Fruit fly (Drosophila melanogaster) whole organism, embryonic: Measurements from ENCODE around the gene peng.
A peak's percentile ranks its signal among the peaks of the same experiment; 100 is the strongest.

ENCODE experiments used
- CG11085 ChIP-seq: fragments of 200-800 bp; sonication (Bioruptor generic); IDR thresholded peaks from 2 replicates; pipeline ENCODE4 v1.3.6; 2022; ENCODE audit warnings: missing biosample characterization, missing genetic modification characterization
- CG11247 ChIP-seq: fragments of 200-800 bp; sonication (Bioruptor generic); IDR thresholded peaks from 2 replicates; pipeline ENCODE4 v1.3.6; 2022; ENCODE audit warnings: missing biosample characterization, missing genetic modification characterization
- CG12155 ChIP-seq: fragments of 200-800 bp; sonication (Bioruptor generic); optimal IDR thresholded peaks from 3 replicates; lab custom pipeline; 2016; ENCODE audit warnings: missing biosample characterization, missing genetic modification characterization
- CG12219 ChIP-seq: fragments of 200-800 bp; sonication (Bioruptor generic); optimal IDR thresholded peaks from 3 replicates; lab custom pipeline; 2018; ENCODE audit warnings: missing biosample characterization, mild to moderate bottlenecking, missing genetic modification characterization
- CG12299 ChIP-seq: fragments of 200-800 bp; sonication (Bioruptor generic); optimal IDR thresholded peaks from 2 replicates; lab custom pipeline; 2018; ENCODE audit warnings: missing biosample characterization, mild to moderate bottlenecking, missing genetic modification characterization
- CG12744 ChIP-seq: fragments of 200-800 bp; sonication (Bioruptor generic); optimal IDR thresholded peaks from 2 replicates; lab custom pipeline; 2016; ENCODE audit warnings: missing biosample characterization, missing genetic modification characterization
- CG12942 ChIP-seq: fragments of 200-800 bp; sonication (Bioruptor generic); optimal IDR thresholded peaks from 3 replicates; lab custom pipeline; 2016; ENCODE audit warnings: missing biosample characterization, missing genetic modification characterization
- CG14050 ChIP-seq: fragments of 200-800 bp; sonication (Bioruptor generic); IDR thresholded peaks from 3 replicates; pipeline ENCODE4 v1.3.6; 2022; ENCODE audit warnings: missing biosample characterization, missing genetic modification characterization
- CG14441 ChIP-seq: fragments of 200-800 bp; sonication (Bioruptor generic); IDR thresholded peaks from 2 replicates; pipeline ENCODE4 v1.3.6; 2022; ENCODE audit warnings: missing biosample characterization, missing genetic modification characterization
- CG14860 ChIP-seq: fragments of 200-800 bp; sonication (Bioruptor generic); IDR thresholded peaks from 3 replicates; pipeline ENCODE4 v1.3.6; 2022; ENCODE audit warnings: missing biosample characterization, missing genetic modification characterization; ENCODE audit not compliant: partially characterized antibody
- CG1529 ChIP-seq: fragments of 200-800 bp; sonication (Bioruptor generic); optimal IDR thresholded peaks from 3 replicates; lab custom pipeline; 2018; ENCODE audit warnings: missing biosample characterization, missing genetic modification characterization
- CG16779 ChIP-seq: fragments of 200-800 bp; sonication (Bioruptor generic); IDR thresholded peaks from 2 replicates; pipeline ENCODE4 v1.3.6; 2022; ENCODE audit warnings: missing biosample characterization, missing genetic modification characterization
- CG17829 ChIP-seq: fragments of 200-800 bp; optimal IDR thresholded peaks from 2 replicates; lab custom pipeline; 2019; ENCODE audit warnings: missing biosample characterization, mild to moderate bottlenecking, missing genetic modification characterization, moderate library complexity
- CG18262 ChIP-seq: fragments of 200-800 bp; optimal IDR thresholded peaks from 3 replicates; lab custom pipeline; 2019; ENCODE audit warnings: missing biosample characterization, mild to moderate bottlenecking, missing genetic modification characterization, moderate library complexity
- CG34224 ChIP-seq: fragments of 200-800 bp; sonication (Bioruptor generic); IDR thresholded peaks from 3 replicates; pipeline ENCODE4 v1.3.6; 2022; ENCODE audit warnings: missing biosample characterization, missing genetic modification characterization; ENCODE audit not compliant: partially characterized antibody
- CG34422 ChIP-seq: fragments of 200-800 bp; sonication (Bioruptor generic); IDR thresholded peaks from 3 replicates; pipeline ENCODE4 v1.3.6; 2022; ENCODE audit warnings: missing biosample characterization, missing genetic modification characterization
- CG6175 ChIP-seq: fragments of 200-800 bp; sonication (Bioruptor generic); IDR thresholded peaks from 3 replicates; pipeline ENCODE4 v1.3.6; 2022; ENCODE audit warnings: missing biosample characterization, missing genetic modification characterization
- CG9932 ChIP-seq: fragments of 200-800 bp; sonication (Bioruptor generic); IDR thresholded peaks from 2 replicates; pipeline ENCODE4 v1.3.6; 2022; ENCODE audit warnings: missing biosample characterization, missing genetic modification characterization
- CrebB ChIP-seq: fragments of 200-800 bp; sonication (Bioruptor generic); optimal IDR thresholded peaks from 3 replicates; lab custom pipeline; 2018; ENCODE audit warnings: missing biosample characterization, mild to moderate bottlenecking, missing genetic modification characterization
- Dll ChIP-seq: fragments of 200-800 bp; sonication (Bioruptor generic); IDR thresholded peaks from 4 replicates; pipeline ENCODE4 v1.3.6; 2022; ENCODE audit warnings: missing biosample characterization, missing genetic modification characterization; ENCODE audit not compliant: partially characterized antibody
- HLHmδ ChIP-seq: fragments of 200-800 bp; sonication (Bioruptor generic); optimal IDR thresholded peaks from 2 replicates; lab custom pipeline; 2018; ENCODE audit warnings: missing biosample characterization, mild to moderate bottlenecking, missing genetic modification characterization, moderate library complexity
- HmgD ChIP-seq: fragments of 200-800 bp; sonication (Bioruptor generic); optimal IDR thresholded peaks from 3 replicates; lab custom pipeline; 2016; ENCODE audit warnings: missing biosample characterization, missing genetic modification characterization
- Meics ChIP-seq: fragments of 200-800 bp; sonication (Bioruptor generic); optimal IDR thresholded peaks from 2 replicates; lab custom pipeline; 2017; ENCODE audit warnings: missing biosample characterization, mild to moderate bottlenecking, missing genetic modification characterization
- Myb ChIP-seq: fragments of 200-800 bp; sonication (Bioruptor generic); optimal IDR thresholded peaks from 2 replicates; lab custom pipeline; 2016; ENCODE audit warnings: missing biosample characterization, missing genetic modification characterization
- NC2β ChIP-seq: fragments of 200-800 bp; sonication (Bioruptor generic); optimal IDR thresholded peaks from 2 replicates; lab custom pipeline; 2016; ENCODE audit warnings: missing biosample characterization, missing genetic modification characterization
- NFAT ChIP-seq: fragments of 200-800 bp; sonication (Bioruptor generic); IDR thresholded peaks from 2 replicates; pipeline ENCODE4 v1.3.6; 2022; ENCODE audit warnings: missing biosample characterization, missing genetic modification characterization
- Nf-YA ChIP-seq: fragments of 200-800 bp; sonication (Bioruptor generic); IDR thresholded peaks from 2 replicates; pipeline ENCODE4 v1.3.6; 2022; ENCODE audit warnings: missing biosample characterization, missing genetic modification characterization
- Nf-YC ChIP-seq: fragments of 200-800 bp; optimal IDR thresholded peaks from 3 replicates; lab custom pipeline; 2019; ENCODE audit warnings: missing biosample characterization, mild to moderate bottlenecking, missing genetic modification characterization, moderate library complexity
- Poxn ChIP-seq: fragments of 200-800 bp; sonication (Bioruptor generic); IDR thresholded peaks from 2 replicates; pipeline ENCODE4 v1.3.6; 2022; ENCODE audit warnings: missing biosample characterization, missing genetic modification characterization
- Sox100B ChIP-seq: fragments of 200-800 bp; sonication (Bioruptor generic); optimal IDR thresholded peaks from 3 replicates; lab custom pipeline; 2018; ENCODE audit warnings: missing biosample characterization, mild to moderate bottlenecking, missing genetic modification characterization
- Tbp ChIP-seq: fragments of >200 bp; optimal IDR thresholded peaks from 2 replicates; lab custom pipeline; 2018; ENCODE audit warnings: missing biosample characterization, missing genetic modification characterization
- ac ChIP-seq: fragments of 200-800 bp; sonication (Bioruptor generic); optimal IDR thresholded peaks from 3 replicates; lab custom pipeline; 2017; ENCODE audit warnings: missing biosample characterization, mild to moderate bottlenecking, missing genetic modification characterization
- al ChIP-seq: fragments of 200-800 bp; sonication (Bioruptor generic); IDR thresholded peaks from 2 replicates; pipeline ENCODE4 v1.3.6; 2022; ENCODE audit warnings: missing biosample characterization, missing genetic modification characterization
- aop ChIP-seq: fragments of 200-800 bp; sonication (Bioruptor generic); IDR thresholded peaks from 2 replicates; pipeline ENCODE4 v1.3.6; 2022; ENCODE audit warnings: missing biosample characterization, missing genetic modification characterization
- ase ChIP-seq: fragments of 200-800 bp; sonication (Bioruptor generic); IDR thresholded peaks from 3 replicates; pipeline ENCODE4 v1.3.6; 2022; ENCODE audit warnings: missing biosample characterization, missing genetic modification characterization
- bcd ChIP-seq: fragments of 200-800 bp; sonication (Bioruptor generic); optimal IDR thresholded peaks from 2 replicates; lab custom pipeline; 2017; ENCODE audit warnings: missing biosample characterization, mild to moderate bottlenecking, missing genetic modification characterization
- cato ChIP-seq: fragments of 200-800 bp; sonication (Bioruptor generic); optimal IDR thresholded peaks from 2 replicates; lab custom pipeline; 2016; ENCODE audit warnings: missing biosample characterization, missing genetic modification characterization, borderline replicate concordance
- fd102C ChIP-seq: fragments of 200-800 bp; sonication (Bioruptor generic); optimal IDR thresholded peaks from 2 replicates; lab custom pipeline; 2018; ENCODE audit warnings: missing biosample characterization, mild to moderate bottlenecking, missing genetic modification characterization, moderate library complexity
- fd3F ChIP-seq: fragments of 200-800 bp; sonication (Bioruptor generic); optimal IDR thresholded peaks from 2 replicates; lab custom pipeline; 2018; ENCODE audit warnings: missing biosample characterization, mild to moderate bottlenecking, missing genetic modification characterization, moderate library complexity
- gcm ChIP-seq: fragments of 200-800 bp; sonication (Bioruptor generic); optimal IDR thresholded peaks from 2 replicates; lab custom pipeline; 2019; ENCODE audit warnings: missing biosample characterization, mild to moderate bottlenecking, missing genetic modification characterization, moderate library complexity
- insv ChIP-seq, 2 experiments: fragments of 200-800 bp; sonication (Bioruptor generic); optimal IDR thresholded peaks; 3 replicates each; lab custom pipeline; 2016 to 2018; ENCODE audit warnings: missing biosample characterization in 2 of 2, missing genetic modification characterization in 2 of 2
- pan ChIP-seq, 4 experiments: fragments of >200 bp in 3 of 4; fragments of 200-800 bp in 1 of 4; sonication (Bioruptor generic) in 1 of 4; optimal IDR thresholded peaks in 3 of 4; IDR thresholded peaks in 1 of 4; 2 replicates each; pipeline versions ENCODE4 v1.3.6 to Lab custom; 2017 to 2022; ENCODE audit warnings: missing biosample characterization in 2 of 4, missing genetic modification characterization in 2 of 4, mixed read lengths in 1 of 4
- pho ChIP-seq: fragments of 200-800 bp; sonication (Bioruptor generic); optimal IDR thresholded peaks from 2 replicates; lab custom pipeline; 2016; ENCODE audit warnings: missing biosample characterization, missing genetic modification characterization
- sob ChIP-seq: fragments of 200-800 bp; sonication (Bioruptor generic); IDR thresholded peaks from 2 replicates; pipeline ENCODE4 v1.3.6; 2022; ENCODE audit warnings: missing biosample characterization, missing genetic modification characterization
- sqz ChIP-seq: fragments of 200-800 bp; sonication (Bioruptor generic); optimal IDR thresholded peaks from 3 replicates; lab custom pipeline; 2018; ENCODE audit warnings: missing biosample characterization, mild to moderate bottlenecking, missing genetic modification characterization
- ssp ChIP-seq: fragments of 200-800 bp; sonication (Bioruptor generic); IDR thresholded peaks from 2 replicates; pipeline ENCODE4 v1.3.6; 2022; ENCODE audit warnings: missing biosample characterization, missing genetic modification characterization
- sug ChIP-seq: fragments of 200-800 bp; optimal IDR thresholded peaks from 2 replicates; lab custom pipeline; 2019; ENCODE audit warnings: missing biosample characterization, mild to moderate bottlenecking, missing genetic modification characterization, moderate library complexity
- zen ChIP-seq: fragments of 200-800 bp; sonication (Bioruptor generic); optimal IDR thresholded peaks from 3 replicates; lab custom pipeline; 2018; ENCODE audit warnings: missing biosample characterization, mild to moderate bottlenecking, missing genetic modification characterization, moderate library complexity
- zfh2 ChIP-seq: fragments of 200-800 bp; sonication (Bioruptor generic); optimal IDR thresholded peaks from 2 replicates; lab custom pipeline; 2016; ENCODE audit warnings: missing biosample characterization, missing genetic modification characterization

The peng gene

dm6 chrX:21367363-21368072 is 17.9 kb upstream of the peng start (continued):
- TF ChIP-seq insv (GFP tag; optimal IDR thresholded peaks at IDR 0.05; lab: Kevin White, UChicago): peak; percentile 39 to 83
- TF ChIP-seq gcm (GFP tag; lab: Kevin White, UChicago): peak; percentile 98
- TF ChIP-seq NC2β (GFP tag; lab: Kevin White, UChicago): peak; percentile 93
- peak; percentile 94 for TF ChIP-seq Nf-YA
- TF ChIP-seq CG34224: no peak
- peak; percentile 82 for TF ChIP-seq Poxn (GFP tag; lab: Robert Waterston, UW)
- peak; percentile 99 for TF ChIP-seq Sox100B (GFP tag; lab: Kevin White, UChicago)
- TF ChIP-seq fd3F (GFP tag; lab: Kevin White, UChicago): peak; percentile 97
- peak; percentile 75; the same call in 1 of the 2 replicates for TF ChIP-seq CG16779 (GFP tag; lab: Robert Waterston, UW)
- peak; percentile 99 for TF ChIP-seq bcd
- TF ChIP-seq cato (GFP tag; lab: Kevin White, UChicago): peak; percentile 97
- TF ChIP-seq Myb: peak; percentile 83
- TF ChIP-seq CG12219 (GFP tag; lab: Kevin White, UChicago): peak; percentile 97
- TF ChIP-seq CG11247 (GFP tag; lab: Robert Waterston, UW): peak; percentile 94
- peak; percentile 96 for TF ChIP-seq CG12744 (GFP tag; lab: Kevin White, UChicago)
- peak; percentile 95 for TF ChIP-seq CG12942
- TF ChIP-seq CG12155 (GFP tag; lab: Kevin White, UChicago): peak; percentile 96
- TF ChIP-seq CG9932 (GFP tag; lab: Robert Waterston, UW): peak; percentile 97
- TF ChIP-seq HmgD (GFP tag; lab: Kevin White, UChicago): peak; percentile 88
- TF ChIP-seq CG14860 (GFP tag; lab: Robert Waterston, UW): 0 out of 3 replicates have a peak, but pooled peaks have one; percentile 24
- TF ChIP-seq Nf-YC (tag; lab: Kevin White, UChicago): peak; percentile 93
- TF ChIP-seq CG14050 (GFP tag; lab: Robert Waterston, UW): peak; percentile 94
- peak; percentile 96 for TF ChIP-seq CG18262
- TF ChIP-seq fd102C (GFP tag; lab: Kevin White, UChicago): peak; percentile 43
- TF ChIP-seq zfh2 (GFP tag; lab: Kevin White, UChicago): peak; percentile 97
- peak; percentile 82 for TF ChIP-seq aop (GFP tag; lab: Robert Waterston, UW)
- peak; percentile 97 for TF ChIP-seq sob (GFP tag; lab: Robert Waterston, UW)
- TF ChIP-seq pho (GFP tag; lab: Kevin White, UChicago): peak; percentile 97
- TF ChIP-seq CG1529 (GFP tag; lab: Kevin White, UChicago): peak; percentile 97
- TF ChIP-seq CG11085: peak; percentile 94
- TF ChIP-seq CG34422: peak; percentile 97
- peak; percentile 97 for TF ChIP-seq CrebB (tag; lab: Kevin White, UChicago)
- TF ChIP-seq ase (GFP tag; lab: Robert Waterston, UW): peak; percentile 93
- TF ChIP-seq ac: peak; percentile 91
- TF ChIP-seq HLHmδ (GFP tag; lab: Kevin White, UChicago): no peak
- peak; percentile 97 for TF ChIP-seq CG12299
- TF ChIP-seq al (GFP tag; lab: Robert Waterston, UW): peak; percentile 96
- 0 out of 4 replicates have a peak, but pooled peaks have one; percentile 45 for TF ChIP-seq Dll
- TF ChIP-seq sqz (GFP tag; lab: Kevin White, UChicago): peak; percentile 94
- no peak for TF ChIP-seq Tbp (GFP tag; lab: Kevin White, UChicago)
- TF ChIP-seq pan (optimal IDR thresholded peaks at IDR 0.05; lab: Kevin White, UChicago): no peak
- peak in 1 of 2 experiments; percentile 97 for TF ChIP-seq pan (GFP tag; optimal IDR thresholded peaks at IDR 0.05 in 1 of 2, IDR thresholded peaks at IDR 0.05 in 1 of 2)
- TF ChIP-seq NFAT (GFP tag; lab: Robert Waterston, UW): peak; percentile 94
- peak; percentile 95 for TF ChIP-seq CG14441 (GFP tag; lab: Robert Waterston, UW)
- TF ChIP-seq CG17829 (tag; lab: Kevin White, UChicago): peak; percentile 97
- peak; percentile 90 for TF ChIP-seq CG6175 (GFP tag; lab: Robert Waterston, UW)
- peak; percentile 97 for TF ChIP-seq sug (tag; lab: Kevin White, UChicago)
- TF ChIP-seq Meics (GFP tag; lab: Kevin White, UChicago): peak; percentile 98
- peak; percentile 90 for TF ChIP-seq ssp
- TF ChIP-seq zen (tag; lab: Kevin White, UChicago): peak; percentile 90
